Worm (Caenorhabditis elegans) whole organism, L1 larva: Measurements from ENCODE around the gene T21D12.14.

ENCODE experiments used
- C04F5.9 ChIP-seq: sonication (generic microtip); optimal IDR thresholded peaks from 2 replicates; lab custom pipeline; 2016; ENCODE audit warnings: missing genetic modification characterization, missing compliant biosample characterization
- C34B4.2 ChIP-seq: sonication (generic microtip); optimal IDR thresholded peaks from 2 replicates; lab custom pipeline; 2017; ENCODE audit warnings: mild to moderate bottlenecking, missing genetic modification characterization, missing compliant biosample characterization
- F16B12.6 ChIP-seq: fragments of 150-350 bp; optimal IDR thresholded peaks from 2 replicates; lab custom pipeline; 2014; ENCODE audit warnings: missing biosample characterization, missing genetic modification characterization
- Y116A8C.19 ChIP-seq: sonication (generic microtip); optimal IDR thresholded peaks from 2 replicates; lab custom pipeline; 2016; ENCODE audit warnings: missing compliant biosample characterization, missing genetic modification characterization, borderline replicate concordance
- aha-1 ChIP-seq: fragments of 150-350 bp; optimal IDR thresholded peaks from 2 replicates; lab custom pipeline; 2014; ENCODE audit warnings: missing biosample characterization, missing genetic modification characterization
- aly-2 ChIP-seq: fragments of 150-350 bp; optimal IDR thresholded peaks from 2 replicates; lab custom pipeline; 2014; ENCODE audit warnings: missing biosample characterization, missing genetic modification characterization
- blmp-1 ChIP-seq: fragments of 150-350 bp; optimal IDR thresholded peaks from 2 replicates; lab custom pipeline; 2014; ENCODE audit warnings: missing biosample characterization, missing genetic modification characterization
- ceh-8 ChIP-seq: fragments of 200-800 bp; sonication (Bioruptor generic); optimal IDR thresholded peaks from 2 replicates; lab custom pipeline; 2018; ENCODE audit warnings: mild to moderate bottlenecking, missing genetic modification characterization, moderate library complexity, missing compliant biosample characterization
- ceh-82 ChIP-seq, 3 experiments: fragments of 150-350 bp in 1 of 3; sonication (generic microtip) in 2 of 3; optimal IDR thresholded peaks; 2 replicates each; lab custom pipeline; 2014 to 2017; ENCODE audit warnings: missing biosample characterization in 3 of 3, missing genetic modification characterization in 3 of 3
- ceh-90 ChIP-seq: sonication (generic microtip); optimal IDR thresholded peaks from 2 replicates; lab custom pipeline; 2016; ENCODE audit warnings: missing genetic modification characterization, missing compliant biosample characterization
- ces-1 ChIP-seq: fragments of 150-350 bp; optimal IDR thresholded peaks from 2 replicates; lab custom pipeline; 2014; ENCODE audit warnings: missing biosample characterization, missing genetic modification reagents, missing genetic modification characterization
- dpl-1 ChIP-seq, 3 experiments: fragments of 150-350 bp in 2 of 3; sonication (generic microtip) in 1 of 3; optimal IDR thresholded peaks; 2 replicates each; lab custom pipeline; 2014 to 2017; ENCODE audit warnings: missing biosample characterization in 3 of 3, missing genetic modification characterization in 3 of 3, missing genetic modification reagents in 3 of 3
- dsc-1 ChIP-seq: sonication (generic microtip); optimal IDR thresholded peaks from 2 replicates; lab custom pipeline; 2016; ENCODE audit warnings: mild to moderate bottlenecking, missing genetic modification characterization, missing compliant biosample characterization
- efl-1 ChIP-seq, 4 experiments: fragments of 150-350 bp; optimal IDR thresholded peaks in 3 of 4; peaks in 1 of 4; 1 replicate in 1 of 4; 2 replicates in 3 of 4; lab custom pipeline; 2014; ENCODE audit warnings: missing biosample characterization in 2 of 4, missing genetic modification characterization in 2 of 4, missing genetic modification reagents in 2 of 4
- egl-13 ChIP-seq: sonication (generic microtip); optimal IDR thresholded peaks from 2 replicates; lab custom pipeline; 2016; ENCODE audit warnings: missing genotype, missing genetic modification reagents, missing genetic modification characterization, missing compliant biosample characterization
- egl-27 ChIP-seq, 2 experiments: fragments of 150-350 bp in 1 of 2; sonication (generic microtip); optimal IDR thresholded peaks; 3 replicates each; lab custom pipeline; 2017 to 2018; ENCODE audit warnings: missing biosample characterization in 2 of 2, missing genetic modification characterization in 2 of 2, missing genetic modification reagents in 2 of 2
- elt-2 ChIP-seq: sonication (generic microtip); optimal IDR thresholded peaks from 2 replicates; lab custom pipeline; 2016; ENCODE audit warnings: missing genetic modification characterization, mild to moderate bottlenecking, inconsistent platforms, missing compliant biosample characterization, missing genetic modification reagents
- elt-3 ChIP-seq, 6 experiments: fragments of 150-350 bp in 1 of 6; sonication (generic microtip); optimal IDR thresholded peaks; 2 replicates each; lab custom pipeline; 2017 to 2018; ENCODE audit warnings: missing biosample characterization in 6 of 6, missing genetic modification characterization in 6 of 6, inconsistent platforms in 1 of 6
- ets-5 ChIP-seq: fragments of 200-800 bp; sonication (Bioruptor generic); IDR thresholded peaks from 2 replicates; pipeline ENCODE4 v1.3.6; 2022; ENCODE audit warnings: missing genetic modification characterization, missing compliant biosample characterization
- fkh-10 ChIP-seq: sonication (generic microtip); optimal IDR thresholded peaks from 2 replicates; lab custom pipeline; 2017; ENCODE audit warnings: missing biosample characterization, missing genetic modification reagents, missing genetic modification characterization
- fkh-4 ChIP-seq: sonication (generic microtip); optimal IDR thresholded peaks from 2 replicates; lab custom pipeline; 2016; ENCODE audit warnings: missing compliant biosample characterization, missing genetic modification characterization, borderline replicate concordance
- grh-1 ChIP-seq: fragments of 200-800 bp; sonication (Bioruptor generic); IDR thresholded peaks from 2 replicates; pipeline ENCODE4 v1.3.6; 2022; ENCODE audit warnings: missing genetic modification reagents, missing genetic modification characterization, missing compliant biosample characterization
- hlh-4 ChIP-seq: sonication (generic microtip); optimal IDR thresholded peaks from 2 replicates; lab custom pipeline; 2016; ENCODE audit warnings: mild to moderate bottlenecking, missing genetic modification characterization, missing compliant biosample characterization
- irx-1 ChIP-seq: sonication (generic microtip); optimal IDR thresholded peaks from 2 replicates; lab custom pipeline; 2016; ENCODE audit warnings: missing genetic modification characterization, missing compliant biosample characterization
- lin-13 ChIP-seq: fragments of 150-350 bp; optimal IDR thresholded peaks from 2 replicates; lab custom pipeline; 2014; ENCODE audit warnings: missing biosample characterization, missing genetic modification reagents, missing genetic modification characterization
- lin-14 ChIP-seq: fragments of 200-800 bp; sonication (Bioruptor generic); optimal IDR thresholded peaks from 2 replicates; lab custom pipeline; 2018; ENCODE audit warnings: mild to moderate bottlenecking, missing genetic modification characterization, moderate library complexity, missing compliant biosample characterization
- lin-15B ChIP-seq: fragments of 150-350 bp; sonication (generic microtip); optimal IDR thresholded peaks from 3 replicates; lab custom pipeline; 2014; ENCODE audit warnings: missing biosample characterization, missing genetic modification characterization
- lin-35 ChIP-seq, 2 experiments: fragments of 150-350 bp; optimal IDR thresholded peaks; 2 replicates each; lab custom pipeline; 2014; ENCODE audit warnings: missing biosample characterization in 2 of 2, missing genetic modification characterization in 2 of 2, missing genetic modification reagents in 2 of 2
- lin-39 ChIP-seq: fragments of 150-350 bp; optimal IDR thresholded peaks from 2 replicates; lab custom pipeline; 2014; ENCODE audit warnings: missing biosample characterization, missing genetic modification reagents, missing genetic modification characterization
- mef-2 ChIP-seq: fragments of 150-350 bp; optimal IDR thresholded peaks from 2 replicates; lab custom pipeline; 2014; ENCODE audit warnings: missing biosample characterization, missing genetic modification characterization
- nhr-19 ChIP-seq: fragments of 200-800 bp; sonication (Bioruptor generic); conservative IDR thresholded peaks from 2 replicates; pipeline ENCODE4 v1.3.6; 2022; ENCODE audit warnings: missing genetic modification characterization, missing compliant biosample characterization
- nhr-20 ChIP-seq: sonication (generic microtip); optimal IDR thresholded peaks from 2 replicates; lab custom pipeline; 2016; ENCODE audit warnings: mild to moderate bottlenecking, missing genetic modification characterization, missing compliant biosample characterization
- nhr-237 ChIP-seq: fragments of 150-350 bp; optimal IDR thresholded peaks from 2 replicates; lab custom pipeline; 2014; ENCODE audit warnings: missing biosample characterization, missing genetic modification characterization
- nhr-28 ChIP-seq: fragments of 150-350 bp; optimal IDR thresholded peaks from 2 replicates; lab custom pipeline; 2014; ENCODE audit warnings: missing biosample characterization, missing genetic modification characterization
- nhr-47 ChIP-seq: sonication (generic microtip); optimal IDR thresholded peaks from 2 replicates; lab custom pipeline; 2016; ENCODE audit warnings: mild to moderate bottlenecking, missing genetic modification characterization, moderate library complexity, missing compliant biosample characterization
- nhr-71 ChIP-seq: sonication (generic microtip); optimal IDR thresholded peaks from 2 replicates; lab custom pipeline; 2016; ENCODE audit warnings: mild to moderate bottlenecking, missing genetic modification characterization, moderate library complexity, missing compliant biosample characterization
- nhr-77 ChIP-seq: fragments of 150-350 bp; optimal IDR thresholded peaks from 2 replicates; lab custom pipeline; 2014; ENCODE audit warnings: missing biosample characterization, missing genetic modification characterization
- nhr-84 ChIP-seq: sonication (generic microtip); optimal IDR thresholded peaks from 2 replicates; lab custom pipeline; 2017; ENCODE audit warnings: missing biosample characterization, missing genetic modification characterization
- nhr-90 ChIP-seq: sonication (generic microtip); optimal IDR thresholded peaks from 2 replicates; lab custom pipeline; 2016; ENCODE audit warnings: mild to moderate bottlenecking, missing genetic modification characterization, missing compliant biosample characterization; ENCODE audit not compliant: poor library complexity
- pag-3 ChIP-seq: sonication (generic microtip); optimal IDR thresholded peaks from 2 replicates; lab custom pipeline; 2017; ENCODE audit warnings: missing genetic modification characterization, mild to moderate bottlenecking, missing compliant biosample characterization, antibody characterized with exemption, borderline replicate concordance; ENCODE audit not compliant: insufficient read depth
- pax-3 ChIP-seq: fragments of 200-800 bp; sonication (Bioruptor generic); optimal IDR thresholded peaks from 2 replicates; lab custom pipeline; 2018; ENCODE audit warnings: mild to moderate bottlenecking, missing genetic modification characterization, moderate library complexity, missing compliant biosample characterization
- pqm-1 ChIP-seq: sonication (generic microtip); optimal IDR thresholded peaks from 3 replicates; lab custom pipeline; 2017; ENCODE audit warnings: missing biosample characterization, missing genetic modification characterization
- rnt-1 ChIP-seq: sonication (generic microtip); optimal IDR thresholded peaks from 2 replicates; lab custom pipeline; 2016; ENCODE audit warnings: mild to moderate bottlenecking, missing genetic modification characterization, moderate library complexity, missing compliant biosample characterization
- skn-1 ChIP-seq: fragments of 150-350 bp; optimal IDR thresholded peaks from 2 replicates; lab custom pipeline; 2014; ENCODE audit warnings: missing biosample characterization, missing genetic modification characterization
- snpc-4 ChIP-seq: fragments of 150-350 bp; optimal IDR thresholded peaks from 2 replicates; lab custom pipeline; 2014; ENCODE audit warnings: missing biosample characterization, missing genetic modification characterization
- snu-23 ChIP-seq: sonication (generic microtip); optimal IDR thresholded peaks from 2 replicates; lab custom pipeline; 2016; ENCODE audit warnings: missing genetic modification characterization, missing compliant biosample characterization
- sox-4 ChIP-seq: sonication (generic microtip); optimal IDR thresholded peaks from 2 replicates; lab custom pipeline; 2016; ENCODE audit warnings: missing genetic modification characterization, missing compliant biosample characterization
- tlp-1 ChIP-seq: fragments of 150-350 bp; optimal IDR thresholded peaks from 2 replicates; lab custom pipeline; 2014; ENCODE audit warnings: missing biosample characterization, missing genetic modification characterization
- unc-62 ChIP-seq: fragments of 150-350 bp; optimal IDR thresholded peaks from 2 replicates; lab custom pipeline; 2014; ENCODE audit warnings: missing biosample characterization, missing genetic modification reagents, missing genetic modification characterization
- vab-15 ChIP-seq: sonication (generic microtip); optimal IDR thresholded peaks from 2 replicates; lab custom pipeline; 2017; ENCODE audit warnings: missing genotype, mild to moderate bottlenecking, missing genetic modification characterization, missing compliant biosample characterization
- ztf-11 ChIP-seq, 2 experiments: sonication (generic microtip); optimal IDR thresholded peaks; 2 replicates each; lab custom pipeline; 2016 to 2017; ENCODE audit warnings: missing genetic modification characterization in 2 of 2, missing biosample characterization in 1 of 2, missing compliant biosample characterization in 1 of 2
- ztf-4 ChIP-seq: fragments of 150-350 bp; optimal IDR thresholded peaks from 2 replicates; lab custom pipeline; 2014; ENCODE audit warnings: missing biosample characterization, missing genetic modification characterization

T21D12.14 gene

ce11 chrIV:255379-255857 lies 32.5 kb downstream of the T21D12.14 start, which contains the start of gene rcat-1:
TSS of gene rcat-1 (minus strand) at chrIV:255429.
- TF ChIP-seq ceh-82 (tag; optimal IDR thresholded peaks at IDR 0.05; lab: Kevin White, UChicago) = peak; percentile 78 to 95 (median 81)
- TF ChIP-seq Y116A8C.19 (tag; lab: Kevin White, UChicago) = no peak
- TF ChIP-seq ets-5 = no peak
- TF ChIP-seq nhr-237 (tag; lab: Kevin White, UChicago) = peak; percentile 81
- TF ChIP-seq dpl-1 (GFP tag; optimal IDR thresholded peaks at IDR 0.05; lab: Kevin White, UChicago) = peak; percentile 94 to 97 (median 95)
- TF ChIP-seq fkh-10 (GFP tag; lab: Kevin White, UChicago) = peak; percentile 32
- no peak for TF ChIP-seq aha-1 (tag; lab: Kevin White, UChicago)
- no peak for TF ChIP-seq C34B4.2 (tag; lab: Kevin White, UChicago)
- peak; percentile 20 for TF ChIP-seq C04F5.9
- TF ChIP-seq grh-1 = no peak
- TF ChIP-seq lin-35 (GFP tag; optimal IDR thresholded peaks at IDR 0.05; lab: Kevin White, UChicago) = peak; percentile 97 to 99
- no peak for TF ChIP-seq nhr-84
- TF ChIP-seq fkh-4 (tag; lab: Kevin White, UChicago) = no peak
- peak; percentile 84 for TF ChIP-seq rnt-1
- no peak for TF ChIP-seq vab-15
- TF ChIP-seq nhr-90 (tag; lab: Kevin White, UChicago) = peak; percentile 55
- peak; percentile 29 for TF ChIP-seq pax-3 (tag; lab: Kevin White, UChicago)
- TF ChIP-seq snpc-4 (tag; lab: Kevin White, UChicago) = peak; percentile 29
- TF ChIP-seq nhr-71 = peak; percentile 88
- TF ChIP-seq lin-14 = peak; percentile 72
- TF ChIP-seq mef-2 (tag; lab: Kevin White, UChicago) = no peak
- peak; percentile 10 for TF ChIP-seq aly-2 (tag; lab: Kevin White, UChicago)
- TF ChIP-seq elt-3 (tag; optimal IDR thresholded peaks at IDR 0.05; lab: Kevin White, UChicago) = peak in 3 of 6 experiments; percentile 59 to 93 (median 66)
- TF ChIP-seq lin-13 (GFP tag; lab: Kevin White, UChicago) = peak; percentile 91
- no peak for TF ChIP-seq elt-2
- peak; percentile 89 for TF ChIP-seq skn-1 (tag; lab: Kevin White, UChicago)
- no peak for TF ChIP-seq sox-4 (tag; lab: Kevin White, UChicago)
- TF ChIP-seq pag-3 (tag; lab: Kevin White, UChicago) = no peak
- no peak for TF ChIP-seq pqm-1 (tag; lab: Kevin White, UChicago)
- no peak for TF ChIP-seq hlh-4 (tag; lab: Kevin White, UChicago)
- peak in 1 of 2 experiments; percentile 43 for TF ChIP-seq egl-27 (tag; optimal IDR thresholded peaks at IDR 0.05; lab: Kevin White, UChicago)
- TF ChIP-seq irx-1 (tag; lab: Kevin White, UChicago) = peak; percentile 47
- TF ChIP-seq ceh-90 (tag; lab: Kevin White, UChicago) = peak; percentile 35
- peak; percentile 82 for TF ChIP-seq nhr-77 (tag; lab: Kevin White, UChicago)
- no peak for TF ChIP-seq ces-1
- peak; percentile 73 for TF ChIP-seq F16B12.6
- TF ChIP-seq lin-39 (tag; lab: Kevin White, UChicago) = peak; percentile 14
- TF ChIP-seq ztf-4 (tag; lab: Kevin White, UChicago) = no peak
- TF ChIP-seq tlp-1 (tag; lab: Kevin White, UChicago) = no peak
- TF ChIP-seq lin-15B (tag; lab: Kevin White, UChicago) = peak; percentile 96
- no peak for TF ChIP-seq ceh-8
- no peak for TF ChIP-seq egl-13
- no peak for TF ChIP-seq nhr-28 (tag; lab: Kevin White, UChicago)
- TF ChIP-seq ztf-11 (tag; optimal IDR thresholded peaks at IDR 0.05; lab: Kevin White, UChicago) = no peak
- TF ChIP-seq snu-23 (GFP tag; lab: Kevin White, UChicago) = peak; percentile 88
- TF ChIP-seq unc-62 = no peak
- peak; percentile 84 for TF ChIP-seq nhr-47 (tag; lab: Kevin White, UChicago)
- peak; percentile 87 for TF ChIP-seq blmp-1 (tag; lab: Kevin White, UChicago)
- peak; percentile 63 for TF ChIP-seq nhr-20 (tag; lab: Kevin White, UChicago)
- peak; percentile 72 for TF ChIP-seq nhr-19
- peak; percentile 44 for TF ChIP-seq dsc-1 (tag; lab: Kevin White, UChicago)
- peak; percentile 92 to 97 for TF ChIP-seq efl-1 (optimal IDR thresholded peaks at IDR 0.05; lab: Kevin White, UChicago)
- TF ChIP-seq efl-1 (GFP tag; optimal IDR thresholded peaks at IDR 0.05 in 1 of 2; lab: Kevin White, UChicago) = peak; percentile 96 to 99
